Worm (Caenorhabditis elegans): Measurements from ENCODE around the gene str-168.

str-168 gene

ce11 chrIV:4981027-4981426 lies 42.3 kb downstream of the str-168 start, which contains the start of gene srz-24:
srz-24 (minus strand) TSS chrIV:4981127.
- TF ChIP-seq ceh-39 (tag; optimal IDR thresholded peaks at IDR 0.05) (no peak), ham-2 (GFP tag; optimal IDR thresholded peaks at IDR 0.05) (no peak), ceh-83 (GFP tag; optimal IDR thresholded peaks at IDR 0.05) (no peak), ztf-11 (tag; optimal IDR thresholded peaks at IDR 0.05) (no peak), mls-2 (tag; optimal IDR thresholded peaks at IDR 0.05) (no peak), tbx-8 (GFP tag; optimal IDR thresholded peaks at IDR 0.05) (no peak), unc-39 (tag; optimal IDR thresholded peaks at IDR 0.05) (no peak), nhr-2 (tag; optimal IDR thresholded peaks at IDR 0.05) (no peak), nhr-237 (tag; optimal IDR thresholded peaks at IDR 0.05) (no peak), mab-5 (tag; optimal IDR thresholded peaks at IDR 0.05) (no peak), hlh-1 (tag; optimal IDR thresholded peaks at IDR 0.05) (no peak), unc-120 (tag; optimal IDR thresholded peaks at IDR 0.05; ENCODE audit: poor library complexity, severe bottlenecking) (no peak), sptf-1 (tag; optimal IDR thresholded peaks at IDR 0.05) (no peak), elt-3 (tag; optimal IDR thresholded peaks at IDR 0.05) (no peak)

ce11 chrIV:4982477-4982876 lies 43.7 kb downstream of the str-168 start, which contains the start of gene E03H12.4:
E03H12.4 (plus strand) TSS chrIV:4982596.
- TF ChIP-seq nhr-2 (tag; optimal IDR thresholded peaks at IDR 0.05) (no peak), elt-3 (tag; optimal IDR thresholded peaks at IDR 0.05) (no peak), nhr-12 (tag; optimal IDR thresholded peaks at IDR 0.05) (no peak), ceh-83 (GFP tag; optimal IDR thresholded peaks at IDR 0.05) (no peak), drap-1 (GFP tag; optimal IDR thresholded peaks at IDR 0.05) (no peak), nhr-28 (tag; optimal IDR thresholded peaks at IDR 0.05) (no peak), ceh-43 (GFP tag; optimal IDR thresholded peaks at IDR 0.05) (no peak), sptf-1 (tag; optimal IDR thresholded peaks at IDR 0.05) (no peak), flh-1 (GFP tag; optimal IDR thresholded peaks at IDR 0.05) (no peak), M03D4.4 (tag; optimal IDR thresholded peaks at IDR 0.05) (no peak), mab-5 (tag; optimal IDR thresholded peaks at IDR 0.05) (no peak)

- TF ChIP-seq pha-4 (tag; optimal IDR thresholded peaks at IDR 0.05) (no peak), ceh-39 (tag; optimal IDR thresholded peaks at IDR 0.05) (no peak), lin-13 (tag; optimal IDR thresholded peaks at IDR 0.05) (no peak), ceh-83 (GFP tag; optimal IDR thresholded peaks at IDR 0.05) (no peak), nhr-28 (tag; optimal IDR thresholded peaks at IDR 0.05) (no peak), nhr-2 (tag; optimal IDR thresholded peaks at IDR 0.05) (no peak), nhr-76 (tag; optimal IDR thresholded peaks at IDR 0.05) (no peak), ztf-11 (tag; optimal IDR thresholded peaks at IDR 0.05) (no peak), cnd-1 (tag; optimal IDR thresholded peaks at IDR 0.05) (no peak)
These were observed 45.0 kb downstream of the str-168 start, which contains the start of gene clec-176 for ce11 chrIV:4983746-4984145. clec-176 (plus strand) TSS chrIV:4984046.

ce11 chrIV:4986246-4986645 lies 47.5 kb downstream of the str-168 start, which contains the start of gene clec-177:
clec-177 (plus strand) TSS chrIV:4986546.
- TF ChIP-seq tbx-8 (GFP tag; optimal IDR thresholded peaks at IDR 0.05) (no peak), lin-32 (GFP tag; optimal IDR thresholded peaks at IDR 0.05) (no peak), hlh-1 (tag; optimal IDR thresholded peaks at IDR 0.05) (no peak), ceh-39 (tag; optimal IDR thresholded peaks at IDR 0.05) (no peak), drap-1 (GFP tag; optimal IDR thresholded peaks at IDR 0.05) (no peak), pha-4 (tag; optimal IDR thresholded peaks at IDR 0.05) (no peak), blmp-1 (tag; optimal IDR thresholded peaks at IDR 0.05) (no peak), zip-8 (tag; optimal IDR thresholded peaks at IDR 0.05) (no peak), ham-2 (GFP tag; optimal IDR thresholded peaks at IDR 0.05) (no peak), unc-120 (tag; optimal IDR thresholded peaks at IDR 0.05; ENCODE audit: poor library complexity, severe bottlenecking) (no peak), nhr-2 (tag; optimal IDR thresholded peaks at IDR 0.05) (no peak), M03D4.4 (tag; optimal IDR thresholded peaks at IDR 0.05) (no peak), unc-62 (GFP tag; optimal IDR thresholded peaks at IDR 0.05) (no peak), sptf-1 (tag; optimal IDR thresholded peaks at IDR 0.05) (no peak), snpc-4 (tag; optimal IDR thresholded peaks at IDR 0.05) (no peak), mls-2 (tag; optimal IDR thresholded peaks at IDR 0.05) (no peak), nhr-237 (tag; optimal IDR thresholded peaks at IDR 0.05) (no peak), nhr-12 (tag; optimal IDR thresholded peaks at IDR 0.05) (no peak)

- TF ChIP-seq elt-1 (tag; optimal IDR thresholded peaks at IDR 0.05; ENCODE audit: borderline replicate concordance, insufficient read depth), result no peak
- TF ChIP-seq snpc-4 (tag; optimal IDR thresholded peaks at IDR 0.05), result no peak
- TF ChIP-seq unc-62 (GFP tag; optimal IDR thresholded peaks at IDR 0.05), result no peak
- no peak for TF ChIP-seq ham-2 (GFP tag; optimal IDR thresholded peaks at IDR 0.05)
- no peak for TF ChIP-seq lin-32 (GFP tag; optimal IDR thresholded peaks at IDR 0.05)
- TF ChIP-seq hlh-1 (tag; optimal IDR thresholded peaks at IDR 0.05), result no peak
- no peak for TF ChIP-seq mls-2 (tag; optimal IDR thresholded peaks at IDR 0.05)
- TF ChIP-seq cnd-1 (tag; optimal IDR thresholded peaks at IDR 0.05), result no peak
- no peak for TF ChIP-seq nhr-2 (tag; optimal IDR thresholded peaks at IDR 0.05)
- no peak for TF ChIP-seq zip-8 (tag; optimal IDR thresholded peaks at IDR 0.05)
- no peak for TF ChIP-seq nhr-76 (tag; optimal IDR thresholded peaks at IDR 0.05)
- no peak for TF ChIP-seq lin-13 (tag; optimal IDR thresholded peaks at IDR 0.05)
- no peak for TF ChIP-seq blmp-1 (tag; optimal IDR thresholded peaks at IDR 0.05)
- TF ChIP-seq pha-4 (tag; optimal IDR thresholded peaks at IDR 0.05), result no peak
These were observed 49.8 kb downstream of the str-168 start, which contains the start of gene E03H12.7 for ce11 chrIV:4988531-4988930. E03H12.7 (minus strand) TSS chrIV:4988631.
